Worm (Caenorhabditis elegans): ENCODE measurements around the gene Y97E10AR.2.
"Not testable (repeated sequence)": the region's sequence is repeated elsewhere in the genome, so short reads cannot be mapped to it uniquely, and the experiment has no call there.

- not testable (repeated sequence) for TF ChIP-seq ztf-6 (GFP tag; IDR thresholded peaks at IDR 0.05); rpc-1 (optimal IDR thresholded peaks at IDR 0.05); rpc-1 (tag; optimal IDR thresholded peaks at IDR 0.05); ztf-26 (tag; optimal IDR thresholded peaks at IDR 0.05); F22D6.2 (tag; optimal IDR thresholded peaks at IDR 0.05); attf-3 (GFP tag; conservative IDR thresholded peaks at IDR 0.05); unc-62 (GFP tag; optimal IDR thresholded peaks at IDR 0.05); unc-130 (GFP tag; optimal IDR thresholded peaks at IDR 0.05); T26A5.8 (tag; optimal IDR thresholded peaks at IDR 0.05); T07F8.4 (tag; optimal IDR thresholded peaks at IDR 0.05)
- TF ChIP-seq snpc-4 (GFP tag; optimal IDR thresholded peaks at IDR 0.05) (peak; percentile 74), snpc-4 (tag; optimal IDR thresholded peaks at IDR 0.05) (peak in 3 of 4 experiments; percentile 90 to 97 (median 95))
Measured at ce11 chrV:8014710-8015314, 18.8 kb downstream of the Y97E10AR.2 start.
